Worm (Caenorhabditis elegans): ENCODE data around the gene W04E12.4.

Gene W04E12.4

DNA sequence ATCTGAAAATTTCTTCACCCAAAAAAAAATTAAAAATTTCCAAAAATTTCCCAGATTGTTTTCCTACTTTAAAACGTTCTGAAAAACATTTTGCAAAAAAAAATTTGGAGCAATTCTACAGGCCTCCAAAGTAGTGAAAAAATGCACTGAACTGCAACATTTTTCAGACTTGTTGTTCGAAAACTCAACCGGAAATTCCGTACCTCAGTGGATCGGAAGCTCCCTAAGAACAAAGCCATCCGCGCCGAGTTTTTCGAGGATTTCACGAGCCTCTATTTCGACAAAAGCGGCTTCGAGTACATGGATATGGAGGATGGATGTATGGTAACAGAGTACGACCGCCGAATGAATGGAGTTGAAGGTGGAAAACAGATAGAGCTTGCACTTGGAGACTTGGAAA, 5.3 kb upstream of the W04E12.4 start, which contains the start of gene fbxa-131:
fbxa-131 (plus strand) TSS at position 301 of the 400 bp plus-strand sequence.
- TF ChIP-seq unc-62 (GFP tag; optimal IDR thresholded peaks at IDR 0.05), result no peak

- TF ChIP-seq unc-62 (GFP tag; optimal IDR thresholded peaks at IDR 0.05), result no peak
Measured at ce11 chrV:19741034-19741433, 2.4 kb upstream of the W04E12.4 start, which contains the start of gene W04E12.2. Gene W04E12.2, minus strand, starts transcription at chrV:19741134.

DNA sequence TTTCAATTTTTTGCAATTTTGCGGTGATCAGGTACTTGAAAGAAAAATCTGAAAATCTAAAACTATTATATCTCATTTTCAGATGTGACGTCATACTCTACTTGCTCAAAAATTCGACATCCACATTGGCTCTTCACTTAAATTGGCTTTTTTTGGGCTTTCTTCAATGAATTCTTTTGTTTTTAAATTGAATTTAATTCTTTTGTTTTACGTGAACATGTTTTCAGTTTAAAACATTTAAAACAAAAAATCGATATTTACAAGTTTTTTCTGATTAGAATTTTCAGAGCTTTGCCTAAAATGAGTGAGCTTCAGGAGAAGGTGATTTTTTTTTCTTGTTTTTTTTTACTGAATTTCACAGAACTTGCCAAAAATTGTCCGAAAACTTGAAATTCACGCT, 1.8 kb upstream of the W04E12.4 start, which contains the start of gene W04E12.3:
W04E12.3 (plus strand) TSS at position 301 of the 400 bp plus-strand sequence.
- no peak for TF ChIP-seq unc-62 (GFP tag; optimal IDR thresholded peaks at IDR 0.05)

ce11 chrV:19743794-19744193, 389 bp downstream of the W04E12.4 start:
- no peak for TF ChIP-seq unc-62 (GFP tag; optimal IDR thresholded peaks at IDR 0.05)

- TF ChIP-seq unc-62 (GFP tag; optimal IDR thresholded peaks at IDR 0.05), result no peak
Measured at ce11 chrV:19744210-19744609, 805 bp downstream of the W04E12.4 start.

DNA sequence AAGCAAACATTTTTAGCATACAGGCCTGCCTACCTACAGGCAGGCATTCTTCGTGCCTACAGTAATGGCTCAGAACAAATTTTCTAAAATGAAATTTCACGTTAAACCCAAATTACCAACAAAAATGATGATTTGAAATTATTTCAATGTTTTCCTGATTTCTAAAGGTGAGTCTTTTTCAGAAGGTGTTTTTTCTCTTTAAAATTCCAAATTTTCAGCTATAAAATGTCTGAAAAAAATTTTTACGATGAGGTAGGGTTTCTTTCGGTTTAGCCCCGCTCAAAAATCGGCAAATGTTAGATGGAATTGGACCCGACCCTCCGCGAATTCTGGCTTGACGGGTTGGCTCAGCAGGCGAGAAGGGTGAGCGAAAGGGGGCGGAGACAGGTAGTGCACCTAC, 2.4 kb downstream of the W04E12.4 start, which contains the start of gene W04E12.5:
W04E12.5 (plus strand) TSS at position 301 of the 400 bp plus-strand sequence.
- TF ChIP-seq unc-62 (GFP tag; optimal IDR thresholded peaks at IDR 0.05), result no peak

DNA sequence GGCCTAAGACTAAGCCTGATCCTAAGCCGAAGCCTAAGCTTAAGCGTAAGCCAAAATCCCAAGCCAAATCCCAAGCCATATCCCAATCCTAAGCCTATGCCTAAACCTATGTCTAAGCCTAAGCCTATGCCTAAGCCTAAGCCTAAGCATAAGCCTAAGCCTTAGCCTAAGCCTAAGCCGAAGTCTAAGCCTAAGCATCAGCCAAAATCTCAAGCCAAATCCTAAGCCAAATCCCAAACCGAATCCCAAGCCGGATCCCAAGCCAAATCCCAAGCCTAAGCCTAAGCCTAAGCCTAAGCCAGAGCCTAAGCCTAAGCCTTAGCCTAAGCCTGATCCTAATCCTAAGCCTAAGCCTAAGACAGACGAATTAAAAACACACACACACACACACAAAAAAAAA, 3.7 kb downstream of the W04E12.4 start:
- no peak for TF ChIP-seq unc-62 (GFP tag; optimal IDR thresholded peaks at IDR 0.05)

- TF ChIP-seq unc-62 (GFP tag; optimal IDR thresholded peaks at IDR 0.05), result no peak
Measured at ce11 chrV:19751124-19751523, 7.7 kb downstream of the W04E12.4 start, which contains the start of gene clec-49. Gene clec-49, minus strand, starts transcription at chrV:19751226.

DNA sequence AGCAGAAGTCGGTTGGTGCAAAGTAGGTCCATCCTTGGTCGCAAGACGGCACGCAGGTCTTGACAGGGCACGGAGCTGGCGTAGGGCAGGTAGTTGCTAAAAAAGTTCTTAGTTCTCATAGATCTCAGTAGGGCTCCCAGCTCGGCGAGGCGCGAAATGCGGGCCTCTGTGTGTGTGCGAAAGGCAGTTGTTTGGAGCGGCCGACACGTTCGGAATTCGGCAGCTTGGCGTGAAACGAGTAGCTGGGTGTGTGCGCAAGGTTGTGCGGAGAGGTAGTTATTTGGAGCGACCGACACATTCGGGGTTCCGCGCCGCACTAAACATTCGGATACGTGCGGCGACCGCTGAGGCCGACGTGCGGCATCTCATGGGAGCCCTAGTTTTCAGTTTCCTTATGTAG, 9.5 kb downstream of the W04E12.4 start:
- TF ChIP-seq unc-62 (GFP tag; optimal IDR thresholded peaks at IDR 0.05), result no peak

ce11 chrV:19754331-19754730, 10.9 kb downstream of the W04E12.4 start:
- no peak for TF ChIP-seq unc-62 (GFP tag; optimal IDR thresholded peaks at IDR 0.05)

ce11 chrV:19755260-19755659, 11.9 kb downstream of the W04E12.4 start, which contains the start of gene clec-50:
Gene clec-50, minus strand, starts transcription at chrV:19755368.
- TF ChIP-seq unc-62 (GFP tag; optimal IDR thresholded peaks at IDR 0.05), result no peak

- TF ChIP-seq unc-62 (GFP tag; optimal IDR thresholded peaks at IDR 0.05), result no peak
Measured at ce11 chrV:19756253-19756652, 12.8 kb downstream of the W04E12.4 start, which contains the start of gene W04E12.9. Gene W04E12.9, plus strand, starts transcription at chrV:19756553.

DNA sequence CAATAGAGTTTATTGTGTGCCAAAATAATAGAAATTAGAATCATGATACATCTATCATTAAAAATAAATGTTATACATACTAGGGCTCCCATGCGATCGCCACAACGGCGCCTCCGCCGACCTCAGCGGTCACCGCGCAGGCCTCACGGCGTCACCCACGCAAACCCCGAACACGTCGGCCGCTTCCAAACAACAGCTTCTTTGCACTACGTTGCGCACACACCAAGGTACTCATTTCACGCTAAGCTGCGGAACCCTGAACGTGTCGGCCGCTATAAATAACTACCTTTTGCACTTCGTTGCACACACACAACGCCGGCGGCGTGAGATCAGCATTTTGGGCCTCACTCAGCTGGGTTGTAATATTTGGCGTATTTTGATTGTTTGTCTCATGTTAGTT, 15.9 kb downstream of the W04E12.4 start:
- no peak for TF ChIP-seq unc-62 (GFP tag; optimal IDR thresholded peaks at IDR 0.05)

ce11 chrV:19760751-19761150, 17.3 kb downstream of the W04E12.4 start, which contains the start of gene M162.5:
Gene M162.5, plus strand, starts transcription at chrV:19761051.
- TF ChIP-seq unc-62 (GFP tag; optimal IDR thresholded peaks at IDR 0.05), result no peak

- no peak for TF ChIP-seq unc-62 (GFP tag; optimal IDR thresholded peaks at IDR 0.05)
Measured at ce11 chrV:19767719-19768118, 24.3 kb downstream of the W04E12.4 start.

ce11 chrV:19771660-19772059, 28.3 kb downstream of the W04E12.4 start, which contains the start of gene M162.15:
Gene M162.15, minus strand, starts transcription at chrV:19771760.
- TF ChIP-seq unc-62 (GFP tag; optimal IDR thresholded peaks at IDR 0.05), result no peak

- no peak for TF ChIP-seq unc-62 (GFP tag; optimal IDR thresholded peaks at IDR 0.05)
Measured at ce11 chrV:19777227-19777626, 33.8 kb downstream of the W04E12.4 start, which contains the start of gene fbxa-118. Gene fbxa-118, minus strand, starts transcription at chrV:19777327.

DNA sequence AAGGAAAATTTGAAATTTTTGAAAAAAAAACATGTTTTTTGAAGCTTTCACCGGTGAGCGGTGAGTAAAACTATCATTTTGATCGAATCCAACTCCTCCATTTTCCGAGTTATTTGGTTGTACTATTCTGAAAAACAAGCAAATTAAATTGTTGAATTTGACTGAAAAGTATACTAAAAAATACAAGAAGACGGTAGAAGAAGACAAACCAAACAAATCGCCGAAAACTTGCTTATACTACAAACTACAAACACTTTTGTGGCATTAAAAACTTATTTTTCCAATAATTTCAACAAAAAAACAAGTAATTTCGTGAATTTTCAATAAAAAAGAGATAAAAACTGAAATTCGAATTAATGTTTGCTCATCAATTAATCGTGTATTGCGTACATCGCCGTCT, 35.2 kb downstream of the W04E12.4 start, which contains the start of gene fbxa-194:
fbxa-194 (minus strand) TSS at position 101 of the 400 bp plus-strand sequence.
- TF ChIP-seq unc-62 (GFP tag; optimal IDR thresholded peaks at IDR 0.05), result no peak
